Worm (Caenorhabditis elegans) whole organism, L2 larva: ENCODE results near the gene C13F10.8.

Experiments
- R02D3.7 ChIP-seq: fragments of 150-350 bp; optimal IDR thresholded peaks from 2 replicates; lab custom pipeline; 2014; ENCODE audit warnings: missing biosample characterization, missing genetic modification characterization
- ama-1 ChIP-seq: fragments of 150-350 bp; optimal IDR thresholded peaks from 2 replicates; lab custom pipeline; 2018; ENCODE audit warnings: inconsistent platforms
- ceh-82 ChIP-seq: fragments of 150-350 bp; optimal IDR thresholded peaks from 2 replicates; lab custom pipeline; 2014; ENCODE audit warnings: missing biosample characterization, missing genetic modification characterization
- lin-13 ChIP-seq: fragments of 150-350 bp; optimal IDR thresholded peaks from 2 replicates; lab custom pipeline; 2014; ENCODE audit warnings: missing biosample characterization, missing genetic modification reagents, missing genetic modification characterization
- peb-1 ChIP-seq: fragments of 150-350 bp; optimal IDR thresholded peaks from 2 replicates; lab custom pipeline; 2014; ENCODE audit warnings: missing biosample characterization, missing genetic modification characterization
- snpc-4 ChIP-seq: fragments of 150-350 bp; optimal IDR thresholded peaks from 2 replicates; lab custom pipeline; 2014; ENCODE audit warnings: missing biosample characterization, missing genetic modification characterization
- zag-1 ChIP-seq: fragments of 150-350 bp; optimal IDR thresholded peaks from 2 replicates; lab custom pipeline; 2014; ENCODE audit warnings: missing biosample characterization, missing genetic modification characterization
- ztf-11 ChIP-seq: sonication (generic microtip); optimal IDR thresholded peaks from 2 replicates; lab custom pipeline; 2017; ENCODE audit warnings: missing biosample characterization, missing genetic modification characterization

ce11 chrV:7193562-7193961 is 27.3 kb downstream of the C13F10.8 start, which contains the start of gene F09G2.8:
- no peak for TF ChIP-seq ama-1 (lab: Kevin White, UChicago)
- TF ChIP-seq peb-1: no peak
- TF ChIP-seq lin-13 (GFP tag; lab: Kevin White, UChicago): no peak
- no peak for TF ChIP-seq R02D3.7
- TF ChIP-seq snpc-4 (tag; lab: Kevin White, UChicago): no peak
- no peak for TF ChIP-seq zag-1 (tag; lab: Kevin White, UChicago)
- no peak for TF ChIP-seq ztf-11 (tag; lab: Kevin White, UChicago)
- no peak for TF ChIP-seq ceh-82 (tag; lab: Kevin White, UChicago)
